Fruit fly (Drosophila melanogaster) whole organism, prepupa: ENCODE data around the gene Nph.

Experiments
- CG15336 ChIP-seq: fragments of 200-800 bp; sonication (Bioruptor generic); IDR thresholded peaks from 2 replicates; pipeline ENCODE4 v1.3.6; 2022; ENCODE audit warnings: missing biosample characterization, missing genetic modification characterization
- CG6808 ChIP-seq: fragments of 200-800 bp; sonication (Bioruptor generic); optimal IDR thresholded peaks from 3 replicates; lab custom pipeline; 2017; ENCODE audit warnings: missing biosample characterization, missing genetic modification characterization, mild to moderate bottlenecking, moderate library complexity, missing genetic modification reagents
- CG7368 ChIP-seq: fragments of 200-800 bp; sonication (Bioruptor generic); optimal IDR thresholded peaks from 3 replicates; lab custom pipeline; 2016; ENCODE audit warnings: missing biosample characterization, missing genetic modification characterization
- OdsH ChIP-seq: fragments of 200-800 bp; sonication (Bioruptor generic); optimal IDR thresholded peaks from 3 replicates; lab custom pipeline; 2016; ENCODE audit warnings: missing biosample characterization, missing genetic modification characterization
- net ChIP-seq: fragments of 200-800 bp; sonication (Bioruptor generic); optimal IDR thresholded peaks from 3 replicates; lab custom pipeline; 2016; ENCODE audit warnings: missing biosample characterization, missing genetic modification characterization
- pdm3 ChIP-seq: fragments of 200-800 bp; sonication (Bioruptor generic); optimal IDR thresholded peaks from 3 replicates; lab custom pipeline; 2016; ENCODE audit warnings: missing biosample characterization, missing genetic modification characterization

DNA sequence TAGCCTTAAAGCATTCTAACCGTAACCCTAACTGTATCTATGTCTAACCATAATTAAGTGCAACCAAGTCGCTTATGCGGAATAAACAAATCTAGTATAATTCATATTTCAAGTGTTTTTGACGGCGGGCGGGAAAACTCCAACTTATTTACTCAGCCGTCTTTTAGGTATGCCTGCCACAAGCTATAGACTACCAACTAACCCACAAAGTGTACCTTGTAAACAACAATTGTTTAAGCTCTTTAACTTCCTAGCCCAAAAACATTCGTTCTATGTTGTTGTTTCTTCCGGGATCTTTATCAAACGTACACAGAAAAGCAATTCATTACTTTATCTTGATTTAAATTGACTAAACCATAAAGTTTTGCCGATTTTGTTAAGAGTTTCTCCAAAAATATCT, 14.0 kb downstream of the Nph start:
- TF ChIP-seq pdm3 (GFP tag; lab: Kevin White, UChicago) (no peak), CG7368 (GFP tag; lab: Kevin White, UChicago) (no peak), net (GFP tag; lab: Kevin White, UChicago) (no peak), CG15336 (GFP tag; lab: Robert Waterston, UW) (no peak), CG6808 (no peak), OdsH (GFP tag; lab: Kevin White, UChicago) (no peak)
